Fruit fly (Drosophila melanogaster): Measurements from ENCODE around the gene CG32638.
A peak's percentile ranks its signal among the peaks of the same experiment; 100 is the strongest.

CG32638 gene

DNA sequence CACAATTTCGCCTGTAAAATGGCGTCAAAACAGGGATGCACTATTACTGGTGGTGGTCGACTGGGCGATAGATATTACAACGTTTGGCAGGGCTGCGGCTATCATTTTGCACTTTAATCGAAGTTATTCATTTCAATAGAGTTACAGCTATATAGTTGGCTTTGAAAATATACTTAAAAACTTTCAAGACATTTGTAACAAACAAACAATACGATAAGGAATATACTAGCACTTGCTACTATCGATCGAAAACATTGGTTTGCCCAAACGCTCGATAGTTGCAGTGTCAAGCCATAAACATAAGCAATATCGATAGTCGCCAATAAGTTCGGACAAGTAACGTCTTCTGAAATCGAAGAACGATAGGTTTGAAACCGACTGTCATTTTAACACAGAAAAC is 30.9 kb upstream of the CG32638 start, which contains the start of the genes Bap60 and CG12096 (continued):
- TF ChIP-seq CG8478 (optimal IDR thresholded peaks at IDR 0.05), result no peak
- no peak for TF ChIP-seq CG10274 (GFP tag; optimal IDR thresholded peaks at IDR 0.05)
- TF ChIP-seq wdn (GFP tag; IDR thresholded peaks at IDR 0.05), result 0 out of 2 replicates have a peak, but pooled peaks have one; percentile 26
- peak; percentile 78 for TF ChIP-seq Hsf (GFP tag; optimal IDR thresholded peaks at IDR 0.05)
- no peak; the same call in 1 of the 2 replicates for TF ChIP-seq ap (GFP tag; IDR thresholded peaks at IDR 0.05)
- peak; percentile 58 for TF ChIP-seq sisA (GFP tag; IDR thresholded peaks at IDR 0.05)
- peak; percentile 35 for TF ChIP-seq kay (GFP tag; optimal IDR thresholded peaks at IDR 0.05)
- peak; percentile 53; the same call in 1 of the 2 replicates for TF ChIP-seq CG11247 (GFP tag; IDR thresholded peaks at IDR 0.05)
- TF ChIP-seq CG2678 (tag; optimal IDR thresholded peaks at IDR 0.05), result no peak
- TF ChIP-seq CG1792 (GFP tag; optimal IDR thresholded peaks at IDR 0.05), result peak; percentile 67
- no peak for TF ChIP-seq sqz (GFP tag; optimal IDR thresholded peaks at IDR 0.05)
- no peak for TF ChIP-seq grn (GFP tag; optimal IDR thresholded peaks at IDR 0.05)
- no peak for TF ChIP-seq sens-2 (GFP tag; IDR thresholded peaks at IDR 0.05)
- TF ChIP-seq CG4854 (GFP tag; optimal IDR thresholded peaks at IDR 0.05), result peak; percentile 56
- TF ChIP-seq CG2120 (GFP tag; optimal IDR thresholded peaks at IDR 0.05), result peak; percentile 90
- TF ChIP-seq peb (GFP tag; IDR thresholded peaks at IDR 0.05), result no peak
- TF ChIP-seq onecut (GFP tag; IDR thresholded peaks at IDR 0.05), result 0 out of 2 replicates have a peak, but pooled peaks have one; percentile 18
- peak; percentile 25 for TF ChIP-seq cato (GFP tag; optimal IDR thresholded peaks at IDR 0.05; ENCODE audit: borderline replicate concordance)
- peak in 1 of 3 experiments; percentile 42 for TF ChIP-seq Stat92E (GFP tag; optimal IDR thresholded peaks at IDR 0.05)
- peak; percentile 67 for TF ChIP-seq CG18619 (GFP tag; optimal IDR thresholded peaks at IDR 0.05)
- peak; percentile 72 for TF ChIP-seq CG10366 (GFP tag; IDR thresholded peaks at IDR 0.05)
- TF ChIP-seq CG5245 (GFP tag; optimal IDR thresholded peaks at IDR 0.05), result peak; percentile 24
- peak; percentile 46 for TF ChIP-seq slou (GFP tag; optimal IDR thresholded peaks at IDR 0.05)
- TF ChIP-seq psq (GFP tag; optimal IDR thresholded peaks at IDR 0.05), result peak; percentile 30
- TF ChIP-seq gem (tag; optimal IDR thresholded peaks at IDR 0.05), result peak; percentile 83
- TF ChIP-seq CG13624 (GFP tag; optimal IDR thresholded peaks at IDR 0.05), result peak; percentile 83
- peak; percentile 99 for TF ChIP-seq Ets65A (GFP tag)
- peak; percentile 9 for TF ChIP-seq Jarid2 (GFP tag; optimal IDR thresholded peaks at IDR 0.05)
- peak; percentile 65 for TF ChIP-seq Sox102F (GFP tag; optimal IDR thresholded peaks at IDR 0.05)
- peak; percentile 65 for TF ChIP-seq cg (GFP tag; optimal IDR thresholded peaks at IDR 0.05)
- peak; percentile 72 for TF ChIP-seq Dad (GFP tag; optimal IDR thresholded peaks at IDR 0.05)
- peak; percentile 94 for TF ChIP-seq HLH4C (GFP tag; IDR thresholded peaks at IDR 0.05; ENCODE audit: partially characterized antibody)
- TF ChIP-seq twi (tag; optimal IDR thresholded peaks at IDR 0.05), result peak; percentile 74
- TF ChIP-seq nerfin-1 (tag; optimal IDR thresholded peaks at IDR 0.05), result peak; percentile 70
- TF ChIP-seq CG6765 (GFP tag; optimal IDR thresholded peaks at IDR 0.05), result no peak
- no peak for TF ChIP-seq HLH3B (GFP tag; IDR thresholded peaks at IDR 0.05)
- peak; percentile 40 for TF ChIP-seq org-1 (GFP tag; optimal IDR thresholded peaks at IDR 0.05)
- TF ChIP-seq Drgx (GFP tag; IDR thresholded peaks at IDR 0.05), result no peak
- peak; percentile 51 for TF ChIP-seq emc (GFP tag; optimal IDR thresholded peaks at IDR 0.05)
- TF ChIP-seq ato (GFP tag; IDR thresholded peaks at IDR 0.05; ENCODE audit: partially characterized antibody), result 0 out of 2 replicates have a peak, but pooled peaks have one; percentile 64
- TF ChIP-seq dmrt11E (tag; optimal IDR thresholded peaks at IDR 0.05), result peak; percentile 69
- TF ChIP-seq aop (GFP tag; IDR thresholded peaks at IDR 0.05), result no peak
- no peak for TF ChIP-seq CG17568 (GFP tag; optimal IDR thresholded peaks at IDR 0.05)
- no peak for TF ChIP-seq CG16779 (GFP tag; IDR thresholded peaks at IDR 0.05)
- peak; percentile 97 for TF ChIP-seq knrl (GFP tag; IDR thresholded peaks at IDR 0.05; ENCODE audit: partially characterized antibody)
- TF ChIP-seq Mrtf (GFP tag; IDR thresholded peaks at IDR 0.05), result peak; percentile 59; the same call in 1 of the 3 replicates
- TF ChIP-seq ATbp (GFP tag; optimal IDR thresholded peaks at IDR 0.05), result no peak
- TF ChIP-seq Spps (tag; optimal IDR thresholded peaks at IDR 0.05), result peak; percentile 23
- TF ChIP-seq CG10979 (tag; optimal IDR thresholded peaks at IDR 0.05), result peak; percentile 68
- TF ChIP-seq CG9932 (GFP tag; IDR thresholded peaks at IDR 0.05), result peak; percentile 85
- TF ChIP-seq Ada2b (GFP tag; IDR thresholded peaks at IDR 0.05), result peak; percentile 50; the same call in 1 of the 2 replicates
